Worm (Caenorhabditis elegans) whole organism, L1 larva: Measurements from ENCODE around the gene timm-17B.2.

ENCODE experiments used
- ceh-63 ChIP-seq: fragments of 200-800 bp; sonication (Bioruptor generic); optimal IDR thresholded peaks from 2 replicates; lab custom pipeline; 2018; ENCODE audit warnings: mild to moderate bottlenecking, missing genetic modification characterization, missing compliant biosample characterization
- ceh-82 ChIP-seq, 3 experiments: fragments of 150-350 bp in 1 of 3; sonication (generic microtip) in 2 of 3; optimal IDR thresholded peaks; 2 replicates each; lab custom pipeline; 2014 to 2017; ENCODE audit warnings: missing biosample characterization in 3 of 3, missing genetic modification characterization in 3 of 3
- fkh-10 ChIP-seq: sonication (generic microtip); optimal IDR thresholded peaks from 2 replicates; lab custom pipeline; 2017; ENCODE audit warnings: missing biosample characterization, missing genetic modification reagents, missing genetic modification characterization
- fos-1 ChIP-seq: fragments of 150-350 bp; optimal IDR thresholded peaks from 2 replicates; lab custom pipeline; 2014; ENCODE audit warnings: missing biosample characterization, missing genetic modification characterization
- hpl-2 ChIP-seq: fragments of 150-350 bp; optimal IDR thresholded peaks from 2 replicates; lab custom pipeline; 2014; ENCODE audit warnings: missing biosample characterization, missing genetic modification reagents, missing genetic modification characterization
- jun-1 ChIP-seq: fragments of 150-350 bp; optimal IDR thresholded peaks from 2 replicates; lab custom pipeline; 2014; ENCODE audit warnings: missing biosample characterization, missing genetic modification reagents, missing genetic modification characterization
- lin-39 ChIP-seq: fragments of 150-350 bp; optimal IDR thresholded peaks from 2 replicates; lab custom pipeline; 2014; ENCODE audit warnings: missing biosample characterization, missing genetic modification reagents, missing genetic modification characterization
- mab-9 ChIP-seq: fragments of 200-800 bp; sonication (Bioruptor generic); IDR thresholded peaks from 2 replicates; pipeline ENCODE4 v1.3.6; 2022; ENCODE audit warnings: missing genetic modification reagents, missing genetic modification characterization, missing compliant biosample characterization
- nhr-12 ChIP-seq: sonication (generic microtip); optimal IDR thresholded peaks from 2 replicates; lab custom pipeline; 2017; ENCODE audit warnings: missing biosample characterization, missing genetic modification characterization
- nhr-76 ChIP-seq: sonication (generic microtip); optimal IDR thresholded peaks from 2 replicates; lab custom pipeline; 2017; ENCODE audit warnings: missing biosample characterization, missing genetic modification characterization
- snpc-4 ChIP-seq: fragments of 150-350 bp; optimal IDR thresholded peaks from 2 replicates; lab custom pipeline; 2014; ENCODE audit warnings: missing biosample characterization, missing genetic modification characterization
- unc-62 ChIP-seq: fragments of 150-350 bp; optimal IDR thresholded peaks from 2 replicates; lab custom pipeline; 2014; ENCODE audit warnings: missing biosample characterization, missing genetic modification reagents, missing genetic modification characterization
- zag-1 ChIP-seq: fragments of 150-350 bp; optimal IDR thresholded peaks from 2 replicates; lab custom pipeline; 2014; ENCODE audit warnings: missing biosample characterization, missing genetic modification characterization

DNA sequence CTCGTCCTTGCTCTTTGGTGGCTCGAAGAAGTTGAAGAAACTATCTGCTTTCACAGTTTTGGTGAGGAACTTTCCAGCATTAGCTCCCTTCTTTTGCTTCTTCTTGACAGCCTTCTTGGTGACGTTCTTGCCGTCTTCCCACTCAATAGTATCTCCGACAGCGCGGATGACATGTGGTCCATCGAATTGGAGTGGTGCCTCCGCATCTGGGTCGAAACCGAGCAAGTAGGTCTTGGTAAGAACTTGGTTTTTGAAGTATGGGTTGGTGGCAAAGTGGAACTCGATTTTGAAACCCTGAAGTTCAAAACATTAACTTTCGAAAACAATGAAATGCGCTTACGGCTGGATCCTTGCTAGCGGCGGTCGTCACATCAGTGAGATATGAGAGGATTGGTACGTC, 18.2 kb upstream of the timm-17B.2 start:
- TF ChIP-seq mab-9 (GFP tag; lab: Robert Waterston, UW) (no peak), fos-1 (tag; lab: Kevin White, UChicago) (no peak), zag-1 (tag; lab: Kevin White, UChicago) (no peak), unc-62 (GFP tag; lab: Kevin White, UChicago) (no peak), nhr-76 (tag; lab: Kevin White, UChicago) (no peak), jun-1 (no peak), ceh-82 (tag; optimal IDR thresholded peaks at IDR 0.05; lab: Kevin White, UChicago) (no peak), snpc-4 (tag; lab: Kevin White, UChicago) (no peak), hpl-2 (GFP tag; lab: Kevin White, UChicago) (no peak), lin-39 (no peak), nhr-12 (tag; lab: Kevin White, UChicago) (no peak), ceh-63 (GFP tag; lab: Kevin White, UChicago) (no peak), fkh-10 (GFP tag; lab: Kevin White, UChicago) (no peak)
